Fruit fly (Drosophila melanogaster): ENCODE measurements around the gene CG32115.

The CG32115 gene

DNA sequence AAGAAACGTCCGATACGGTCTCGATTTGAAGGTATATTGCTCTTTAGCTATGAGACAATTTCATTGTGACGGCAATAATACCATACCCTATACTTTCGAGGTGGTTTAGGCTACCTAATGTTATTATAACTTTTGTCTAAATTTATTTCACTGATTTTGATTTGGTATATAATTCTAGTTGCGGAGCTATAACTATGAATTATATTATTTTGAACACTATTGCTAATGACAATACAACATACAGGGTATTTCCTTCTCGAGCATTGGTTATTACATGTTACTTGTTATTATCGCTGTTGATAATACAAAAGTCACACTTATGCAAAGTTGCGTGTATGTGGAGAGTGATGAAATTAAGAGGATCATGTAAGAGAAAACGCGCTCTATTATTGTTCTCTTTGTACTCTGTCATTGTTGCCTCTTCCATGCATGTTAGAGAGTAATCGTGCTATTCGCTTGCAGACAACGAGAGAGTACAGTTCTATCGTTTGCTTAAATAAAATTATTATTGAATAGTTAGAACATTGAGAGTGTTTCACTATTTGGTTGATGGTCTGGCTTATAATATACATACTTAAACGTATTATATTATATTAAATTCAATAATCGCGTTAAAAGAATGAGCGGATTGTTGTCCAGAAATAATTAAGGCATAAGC lies at the start of gene CG32115 (continued):
- TF ChIP-seq Bgb (GFP tag; IDR thresholded peaks at IDR 0.05; ENCODE audit: partially characterized antibody): no peak
- TF ChIP-seq fd102C (GFP tag; optimal IDR thresholded peaks at IDR 0.05): no peak
- peak; percentile 83 for TF ChIP-seq org-1 (GFP tag; optimal IDR thresholded peaks at IDR 0.05)
- peak; percentile 83 for TF ChIP-seq CG16815 (GFP tag; optimal IDR thresholded peaks at IDR 0.05)
- peak; percentile 85 for TF ChIP-seq CG9437 (GFP tag; optimal IDR thresholded peaks at IDR 0.05)
- TF ChIP-seq Spps (tag; optimal IDR thresholded peaks at IDR 0.05): peak; percentile 63
- TF ChIP-seq ERR (GFP tag; optimal IDR thresholded peaks at IDR 0.05): peak; percentile 89
- TF ChIP-seq Doc3 (GFP tag; IDR thresholded peaks at IDR 0.05; ENCODE audit: partially characterized antibody): no peak
- peak; percentile 91 for TF ChIP-seq crc (GFP tag; optimal IDR thresholded peaks at IDR 0.05)
- peak; percentile 59 for TF ChIP-seq CG33557 (GFP tag; optimal IDR thresholded peaks at IDR 0.05)
- peak; percentile 48 for TF ChIP-seq CG13287 (GFP tag; IDR thresholded peaks at IDR 0.05; ENCODE audit: partially characterized antibody)
- TF ChIP-seq ato (GFP tag; IDR thresholded peaks at IDR 0.05; ENCODE audit: partially characterized antibody): no peak
- TF ChIP-seq chm (GFP tag; IDR thresholded peaks at IDR 0.05): no peak
- TF ChIP-seq CG1647 (GFP tag; optimal IDR thresholded peaks at IDR 0.05): peak; percentile 91
- peak; percentile 91 for TF ChIP-seq luna (GFP tag; optimal IDR thresholded peaks at IDR 0.05)
- no peak for TF ChIP-seq CG10543 (GFP tag; optimal IDR thresholded peaks at IDR 0.05)
- TF ChIP-seq CG3163 (GFP tag; optimal IDR thresholded peaks at IDR 0.05): peak; percentile 94
- TF ChIP-seq Hr78 (GFP tag; optimal IDR thresholded peaks at IDR 0.05): no peak
- no peak for TF ChIP-seq Ssrp (tag; optimal IDR thresholded peaks at IDR 0.05)
- TF ChIP-seq CG4360 (GFP tag; IDR thresholded peaks at IDR 0.05): peak; percentile 48; the same call in 1 of the 2 replicates
- peak; percentile 87 for TF ChIP-seq Poxn (GFP tag; IDR thresholded peaks at IDR 0.05)
- TF ChIP-seq sqz (GFP tag; optimal IDR thresholded peaks at IDR 0.05): no peak
- TF ChIP-seq ci (GFP tag; IDR thresholded peaks at IDR 0.05): peak; percentile 95
- TF ChIP-seq CG12744 (GFP tag; optimal IDR thresholded peaks at IDR 0.05): peak; percentile 88
- TF ChIP-seq ssp (GFP tag; IDR thresholded peaks at IDR 0.05): peak; percentile 86
- peak; percentile 97 for TF ChIP-seq Dbx (GFP tag; IDR thresholded peaks at IDR 0.05)
- peak; percentile 94 for TF ChIP-seq Meics (GFP tag; optimal IDR thresholded peaks at IDR 0.05)
- peak; percentile 95 for TF ChIP-seq H15 (GFP tag; IDR thresholded peaks at IDR 0.05)
- peak in 1 of 2 experiments; percentile 95 for TF ChIP-seq bsh (GFP tag; optimal IDR thresholded peaks at IDR 0.05)
- peak; percentile 90 for TF ChIP-seq CG17385 (GFP tag; optimal IDR thresholded peaks at IDR 0.05)
- TF ChIP-seq mld (GFP tag; IDR thresholded peaks at IDR 0.05; ENCODE audit: partially characterized antibody): no peak
- TF ChIP-seq CG9609 (GFP tag; optimal IDR thresholded peaks at IDR 0.05): peak; percentile 84
- peak; percentile 93 for TF ChIP-seq corto (GFP tag; optimal IDR thresholded peaks at IDR 0.05)
- TF ChIP-seq CG9876 (GFP tag; optimal IDR thresholded peaks at IDR 0.05): peak; percentile 84
- peak; percentile 68 for TF ChIP-seq CG11398 (GFP tag; optimal IDR thresholded peaks at IDR 0.05)
- no peak for TF ChIP-seq tll (GFP tag; optimal IDR thresholded peaks at IDR 0.05)
- TF ChIP-seq trem (tag; optimal IDR thresholded peaks at IDR 0.05): peak; percentile 81
- no peak for TF ChIP-seq Lpt (GFP tag; optimal IDR thresholded peaks at IDR 0.05)
- TF ChIP-seq Sry-β (GFP tag; optimal IDR thresholded peaks at IDR 0.05): peak; percentile 27
- peak; percentile 36; the same call in 1 of the 3 replicates for TF ChIP-seq Optix (GFP tag; IDR thresholded peaks at IDR 0.05)
- no peak for TF ChIP-seq lov (optimal IDR thresholded peaks at IDR 0.05)
- TF ChIP-seq lov (GFP tag; IDR thresholded peaks at IDR 0.05): peak; percentile 90
- TF ChIP-seq jing (GFP tag; optimal IDR thresholded peaks at IDR 0.05): peak; percentile 89
- no peak for TF ChIP-seq abd-A (tag; optimal IDR thresholded peaks at IDR 0.05)
- peak; percentile 93 for TF ChIP-seq CG6272 (GFP tag; IDR thresholded peaks at IDR 0.05)
- TF ChIP-seq NK7.1 (GFP tag; optimal IDR thresholded peaks at IDR 0.05): peak; percentile 82
- TF ChIP-seq eve (GFP tag; optimal IDR thresholded peaks at IDR 0.05): peak in 1 of 2 experiments; percentile 46
- TF ChIP-seq Dref (GFP tag; IDR thresholded peaks at IDR 0.05): peak; percentile 24; the same call in 1 of the 2 replicates
- TF ChIP-seq CG10431 (GFP tag; optimal IDR thresholded peaks at IDR 0.05): no peak
